Worm (Caenorhabditis elegans) whole organism, midembryonic: ENCODE data around the gene rab-7.

Source experiments
- T22C8.4 ChIP-seq: fragments of 200-800 bp; sonication (Bioruptor generic); IDR thresholded peaks from 2 replicates; pipeline ENCODE4 v1.3.6; 2022; ENCODE audit warnings: missing genetic modification characterization, missing compliant biosample characterization
- cog-1 ChIP-seq: sonication (generic microtip); optimal IDR thresholded peaks from 2 replicates; lab custom pipeline; 2016; ENCODE audit warnings: missing genetic modification characterization, missing compliant biosample characterization
- flt-1 ChIP-seq: fragments of 200-800 bp; sonication (Bioruptor generic); IDR thresholded peaks from 2 replicates; pipeline ENCODE4 v1.3.6; 2022; ENCODE audit warnings: missing genetic modification characterization, missing compliant biosample characterization
- klf-2 ChIP-seq: fragments of 200-800 bp; sonication (Bioruptor generic); conservative IDR thresholded peaks from 2 replicates; pipeline ENCODE4 v1.3.6; 2022; ENCODE audit warnings: missing genetic modification reagents, missing genetic modification characterization, missing compliant biosample characterization
- med-1 ChIP-seq: sonication (generic microtip); optimal IDR thresholded peaks from 2 replicates; lab custom pipeline; 2017; ENCODE audit warnings: missing genetic modification characterization, mild to moderate bottlenecking, missing compliant biosample characterization, antibody characterized with exemption, missing genetic modification reagents; ENCODE audit not compliant: insufficient read depth
- ref-1 ChIP-seq: fragments of 200-800 bp; sonication (Bioruptor generic); conservative IDR thresholded peaks from 2 replicates; pipeline ENCODE4 v1.3.6; 2022; ENCODE audit warnings: missing genetic modification reagents, missing genetic modification characterization, missing compliant biosample characterization
- tab-1 ChIP-seq: fragments of 200-800 bp; sonication (Bioruptor generic); IDR thresholded peaks from 2 replicates; pipeline ENCODE4 v1.3.6; 2022; ENCODE audit warnings: missing genetic modification characterization, missing compliant biosample characterization
- ztf-23 ChIP-seq: fragments of 200-800 bp; sonication (Bioruptor generic); IDR thresholded peaks from 2 replicates; pipeline ENCODE4 v1.3.6; 2022; ENCODE audit warnings: missing genetic modification reagents, missing genetic modification characterization, missing compliant biosample characterization
- ztf-29 ChIP-seq: fragments of 200-800 bp; sonication (Bioruptor generic); IDR thresholded peaks from 2 replicates; pipeline ENCODE4 v1.3.6; 2022; ENCODE audit warnings: missing genetic modification reagents, missing genetic modification characterization, missing compliant biosample characterization

ce11 chrII:11954208-11954607 lies 12.5 kb downstream of the rab-7 start, which contains the start of gene W03C9.6:
- no peak for TF ChIP-seq T22C8.4 (GFP tag; lab: Robert Waterston, UW)
- TF ChIP-seq flt-1 (GFP tag; lab: Robert Waterston, UW) = no peak
- TF ChIP-seq klf-2 (GFP tag; lab: Robert Waterston, UW) = no peak
- no peak for TF ChIP-seq tab-1 (GFP tag; lab: Robert Waterston, UW)
- no peak for TF ChIP-seq med-1 (GFP tag; lab: Kevin White, UChicago)
- TF ChIP-seq ztf-23 (GFP tag; lab: Robert Waterston, UW) = no peak
- no peak for TF ChIP-seq ztf-29
- TF ChIP-seq ref-1 (GFP tag; lab: Robert Waterston, UW) = no peak
- no peak for TF ChIP-seq cog-1 (tag; lab: Kevin White, UChicago)
